Worm (Caenorhabditis elegans) whole organism, young adult: ENCODE measurements around the gene elks-1.

Experiments used
- Y53F4B.3 ChIP-seq: fragments of 200-800 bp; sonication (Bioruptor generic); IDR thresholded peaks from 2 replicates; pipeline ENCODE4 v1.3.6; 2022; ENCODE audit warnings: missing genetic modification reagents, missing genetic modification characterization, missing compliant biosample characterization
- ama-1 ChIP-seq, 3 experiments: fragments of 150-350 bp in 1 of 3; sonication (generic microtip) in 2 of 3; optimal IDR thresholded peaks; 2 replicates each; lab custom pipeline; 2014 to 2018; ENCODE audit warnings: missing biosample characterization in 2 of 3, missing genetic modification characterization in 2 of 3, missing genetic modification reagents in 2 of 3
- ccch-3 ChIP-seq: fragments of 200-800 bp; sonication (Bioruptor generic); optimal IDR thresholded peaks from 2 replicates; lab custom pipeline; 2018; ENCODE audit warnings: mild to moderate bottlenecking, missing genetic modification characterization, missing compliant biosample characterization
- cebp-1 ChIP-seq, 2 experiments: fragments of 200-800 bp in 1 of 2; sonication (Bioruptor generic) in 1 of 2; sonication (generic microtip) in 1 of 2; IDR thresholded peaks in 1 of 2; optimal IDR thresholded peaks in 1 of 2; 2 replicates each; pipeline versions ENCODE4 v1.3.6 to Lab custom; 2017 to 2022; ENCODE audit warnings: missing compliant biosample characterization in 2 of 2, missing genetic modification characterization in 2 of 2, mild to moderate bottlenecking in 1 of 2, missing genetic modification reagents in 1 of 2, moderate library complexity in 1 of 2
- fkh-3 ChIP-seq: sonication (generic microtip); optimal IDR thresholded peaks from 2 replicates; lab custom pipeline; 2016; ENCODE audit warnings: mild to moderate bottlenecking, missing genetic modification characterization, missing compliant biosample characterization
- lsy-27 ChIP-seq: sonication (generic microtip); optimal IDR thresholded peaks from 2 replicates; lab custom pipeline; 2017; ENCODE audit warnings: missing genetic modification characterization, mild to moderate bottlenecking, missing compliant biosample characterization, antibody characterized with exemption, missing genotype, borderline replicate concordance; ENCODE audit not compliant: insufficient read depth
- nfyb-1 ChIP-seq: fragments of 200-800 bp; sonication (Bioruptor generic); IDR thresholded peaks from 2 replicates; pipeline ENCODE4 v1.3.6; 2022; ENCODE audit warnings: missing genetic modification reagents, missing genetic modification characterization, missing compliant biosample characterization
- snpc-1.1 ChIP-seq: sonication (generic microtip); optimal IDR thresholded peaks from 2 replicates; lab custom pipeline; 2017; ENCODE audit warnings: missing genetic modification characterization, mild to moderate bottlenecking, missing compliant biosample characterization, antibody characterized with exemption, moderate library complexity, missing genotype, missing genetic modification reagents; ENCODE audit not compliant: insufficient read depth
- tbp1 ChIP-seq: fragments of 200-800 bp; sonication (Bioruptor generic); optimal IDR thresholded peaks from 2 replicates; lab custom pipeline; 2018; ENCODE audit warnings: mild to moderate bottlenecking, missing genetic modification characterization, missing compliant biosample characterization
- tbx-9 ChIP-seq: sonication (generic microtip); optimal IDR thresholded peaks from 2 replicates; lab custom pipeline; 2016; ENCODE audit warnings: borderline replicate concordance, missing genetic modification characterization, inconsistent platforms, missing compliant biosample characterization
- ztf-25 ChIP-seq: fragments of 200-800 bp; sonication (Bioruptor generic); IDR thresholded peaks from 2 replicates; pipeline ENCODE4 v1.3.6; 2022; ENCODE audit warnings: missing genetic modification reagents, missing genetic modification characterization, missing compliant biosample characterization

DNA sequence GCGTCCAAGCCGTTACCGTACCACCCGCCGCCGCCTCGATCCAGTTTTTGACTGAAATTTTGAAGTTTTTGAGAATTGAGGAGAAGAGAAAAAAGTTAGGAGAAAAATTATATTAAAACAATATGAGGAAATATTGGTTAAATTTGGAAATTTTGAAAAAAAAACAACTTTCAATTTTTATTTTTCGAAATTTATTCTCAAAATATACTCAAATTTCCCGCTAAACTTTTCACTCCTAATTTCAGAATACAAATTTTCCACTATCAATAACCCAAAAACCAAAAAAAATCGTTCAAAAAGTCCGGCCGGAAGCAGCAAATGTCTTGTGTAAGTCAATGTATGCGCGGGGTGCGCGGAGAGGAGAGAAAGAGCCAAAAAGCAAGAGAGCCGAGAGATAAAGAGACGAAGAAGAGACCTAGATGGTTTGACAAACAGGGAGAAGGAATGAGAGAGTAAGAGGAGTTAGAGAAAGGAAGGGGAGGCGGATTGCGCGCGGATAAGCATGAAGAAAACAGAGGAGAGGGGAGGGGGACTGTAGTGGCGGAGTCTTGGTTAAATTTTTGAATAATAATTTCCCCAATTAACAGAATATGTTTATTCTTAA lies at the start of gene elks-1:
- TF ChIP-seq snpc-1.1 (tag; lab: Kevin White, UChicago), result no peak
- no peak for TF ChIP-seq fkh-3 (tag; lab: Kevin White, UChicago)
- no peak for TF ChIP-seq ama-1 (optimal IDR thresholded peaks at IDR 0.05; lab: Kevin White, UChicago)
- no peak for TF ChIP-seq ama-1 (GFP tag; optimal IDR thresholded peaks at IDR 0.05; lab: Kevin White, UChicago)
- TF ChIP-seq Y53F4B.3 (GFP tag; lab: Robert Waterston, UW), result no peak
- no peak for TF ChIP-seq nfyb-1 (GFP tag; lab: Robert Waterston, UW)
- no peak for TF ChIP-seq ztf-25 (GFP tag; lab: Robert Waterston, UW)
- TF ChIP-seq tbx-9 (tag; lab: Kevin White, UChicago), result no peak
- TF ChIP-seq lsy-27 (tag; lab: Kevin White, UChicago), result no peak
- TF ChIP-seq cebp-1 (GFP tag; IDR thresholded peaks at IDR 0.05; lab: Robert Waterston, UW), result no peak
- no peak for TF ChIP-seq cebp-1 (tag; optimal IDR thresholded peaks at IDR 0.05; lab: Kevin White, UChicago)
- no peak for TF ChIP-seq ccch-3
- TF ChIP-seq tbp1 (GFP tag; lab: Kevin White, UChicago), result no peak
